Worm (Caenorhabditis elegans) whole organism, L4 larva: ENCODE measurements around the gene F07C4.10.

Source experiments
- F44E2.7 ChIP-seq: fragments of 200-800 bp; sonication (Bioruptor generic); IDR thresholded peaks from 2 replicates; pipeline ENCODE4 v2.1.2; 2022; ENCODE audit warnings: missing genetic modification characterization, missing compliant biosample characterization
- aly-2 ChIP-seq: sonication (generic microtip); optimal IDR thresholded peaks from 2 replicates; lab custom pipeline; 2018; ENCODE audit warnings: missing biosample characterization, missing genetic modification characterization
- ceh-82 ChIP-seq: sonication (generic microtip); optimal IDR thresholded peaks from 2 replicates; lab custom pipeline; 2017; ENCODE audit warnings: missing biosample characterization, missing genetic modification characterization
- cey-2 ChIP-seq: sonication (generic microtip); optimal IDR thresholded peaks from 3 replicates; lab custom pipeline; 2017; ENCODE audit warnings: missing genetic modification characterization, mild to moderate bottlenecking, missing compliant biosample characterization, antibody characterized with exemption, borderline replicate concordance; ENCODE audit not compliant: insufficient read depth
- dmd-9 ChIP-seq: fragments of 200-800 bp; sonication (Bioruptor generic); IDR thresholded peaks from 2 replicates; pipeline ENCODE4 v1.3.6; 2022; ENCODE audit warnings: missing genetic modification reagents, missing genetic modification characterization, missing compliant biosample characterization
- dve-1 ChIP-seq: sonication (generic microtip); optimal IDR thresholded peaks from 2 replicates; lab custom pipeline; 2017; ENCODE audit warnings: antibody characterized with exemption, mild to moderate bottlenecking, missing genetic modification characterization, missing compliant biosample characterization; ENCODE audit not compliant: insufficient read depth
- fos-1 ChIP-seq: fragments of 150-350 bp; optimal IDR thresholded peaks from 2 replicates; lab custom pipeline; 2014; ENCODE audit warnings: missing biosample characterization, missing genetic modification characterization
- lin-15B ChIP-seq: fragments of 150-350 bp; sonication (generic microtip); optimal IDR thresholded peaks from 3 replicates; lab custom pipeline; 2014; ENCODE audit warnings: missing biosample characterization, missing genetic modification characterization
- skn-1 ChIP-seq: fragments of 150-350 bp; optimal IDR thresholded peaks from 2 replicates; lab custom pipeline; 2014; ENCODE audit warnings: missing biosample characterization, missing genetic modification characterization
- snpc-4 ChIP-seq: fragments of 150-350 bp; optimal IDR thresholded peaks from 2 replicates; lab custom pipeline; 2014; ENCODE audit warnings: missing biosample characterization, missing genetic modification characterization
- spr-1 ChIP-seq: sonication (generic microtip); optimal IDR thresholded peaks from 2 replicates; lab custom pipeline; 2016; ENCODE audit warnings: mild to moderate bottlenecking, missing genetic modification characterization, missing compliant biosample characterization

DNA sequence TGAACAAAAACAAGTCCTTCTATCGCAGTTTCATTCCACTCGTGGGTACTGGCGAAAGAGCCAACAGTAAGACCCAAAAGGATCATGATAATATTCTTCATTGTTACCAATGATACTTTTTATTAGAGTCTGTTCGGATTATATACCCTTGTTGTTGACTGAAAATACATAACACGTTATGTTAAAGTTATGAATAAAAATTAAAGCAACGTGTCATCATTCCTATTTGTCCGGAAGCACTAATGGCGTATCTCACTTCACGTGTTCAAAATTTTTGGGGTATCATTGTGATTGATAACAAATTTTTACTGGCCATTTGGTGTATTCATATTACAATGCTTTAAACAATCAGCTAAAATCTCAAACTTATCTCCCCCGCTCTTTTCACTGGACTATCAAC, 38.2 kb downstream of the F07C4.10 start, which contains the start of gene scl-26:
- TF ChIP-seq snpc-4, result no peak
- no peak for TF ChIP-seq ceh-82
- TF ChIP-seq skn-1 (tag; lab: Kevin White, UChicago), result no peak
- TF ChIP-seq dmd-9 (GFP tag; lab: Robert Waterston, UW), result no peak
- no peak for TF ChIP-seq F44E2.7 (GFP tag; lab: Robert Waterston, UW)
- TF ChIP-seq lin-15B (tag; lab: Kevin White, UChicago), result no peak
- no peak for TF ChIP-seq dve-1
- TF ChIP-seq spr-1 (tag; lab: Kevin White, UChicago), result no peak
- TF ChIP-seq cey-2 (tag; lab: Kevin White, UChicago), result no peak
- no peak for TF ChIP-seq aly-2 (tag; lab: Kevin White, UChicago)
- TF ChIP-seq fos-1 (tag; lab: Kevin White, UChicago), result no peak
